Worm (Caenorhabditis elegans) whole organism, late embryonic: Measurements from ENCODE around the gene timm-17B.1.
A peak's percentile ranks its signal among the peaks of the same experiment; 100 is the strongest.

Experiments used
- C08G9.2 ChIP-seq: sonication (generic microtip); optimal IDR thresholded peaks from 2 replicates; lab custom pipeline; 2016; ENCODE audit warnings: mild to moderate bottlenecking, missing genetic modification characterization, moderate library complexity, missing compliant biosample characterization
- F13H6.1 ChIP-seq: sonication (generic microtip); optimal IDR thresholded peaks from 2 replicates; lab custom pipeline; 2016; ENCODE audit warnings: missing genetic modification characterization, missing compliant biosample characterization
- Y22D7AL.16 ChIP-seq: sonication (generic microtip); optimal IDR thresholded peaks from 2 replicates; lab custom pipeline; 2016; ENCODE audit warnings: missing genetic modification characterization, missing compliant biosample characterization
- ceh-14 ChIP-seq: sonication (generic microtip); optimal IDR thresholded peaks from 2 replicates; lab custom pipeline; 2016; ENCODE audit warnings: missing genotype, missing genetic modification characterization, missing compliant biosample characterization
- ceh-18 ChIP-seq: sonication (generic microtip); optimal IDR thresholded peaks from 2 replicates; lab custom pipeline; 2016; ENCODE audit warnings: missing genetic modification characterization, missing compliant biosample characterization
- ceh-19 ChIP-seq: fragments of 200-800 bp; sonication (Bioruptor generic); optimal IDR thresholded peaks from 2 replicates; lab custom pipeline; 2018; ENCODE audit warnings: mild to moderate bottlenecking, missing genetic modification characterization, missing compliant biosample characterization
- ceh-2 ChIP-seq: sonication (generic microtip); optimal IDR thresholded peaks from 2 replicates; lab custom pipeline; 2016; ENCODE audit warnings: missing genotype, missing genetic modification characterization, missing compliant biosample characterization
- ceh-22 ChIP-seq: sonication (generic microtip); optimal IDR thresholded peaks from 2 replicates; lab custom pipeline; 2017; ENCODE audit warnings: missing biosample characterization, missing genetic modification characterization
- ceh-24 ChIP-seq: sonication (generic microtip); optimal IDR thresholded peaks from 2 replicates; lab custom pipeline; 2016; ENCODE audit warnings: mild to moderate bottlenecking, missing genetic modification characterization, missing compliant biosample characterization
- ceh-31 ChIP-seq: sonication (generic microtip); optimal IDR thresholded peaks from 2 replicates; lab custom pipeline; 2016; ENCODE audit warnings: missing genetic modification characterization, missing compliant biosample characterization
- ceh-34 ChIP-seq: sonication (generic microtip); optimal IDR thresholded peaks from 2 replicates; lab custom pipeline; 2016; ENCODE audit warnings: mild to moderate bottlenecking, missing genetic modification characterization, missing compliant biosample characterization
- che-1 ChIP-seq: sonication (generic microtip); optimal IDR thresholded peaks from 2 replicates; lab custom pipeline; 2016; ENCODE audit warnings: mild to moderate bottlenecking, missing genetic modification characterization, missing compliant biosample characterization
- dmd-4 ChIP-seq: sonication (generic microtip); optimal IDR thresholded peaks from 2 replicates; lab custom pipeline; 2016; ENCODE audit warnings: borderline replicate concordance, missing genetic modification characterization, missing compliant biosample characterization
- dve-1 ChIP-seq: sonication (generic microtip); optimal IDR thresholded peaks from 2 replicates; lab custom pipeline; 2017; ENCODE audit warnings: antibody characterized with exemption, mild to moderate bottlenecking, missing genetic modification characterization, missing compliant biosample characterization
- elt-2 ChIP-seq: sonication (generic microtip); optimal IDR thresholded peaks from 2 replicates; lab custom pipeline; 2016; ENCODE audit warnings: missing genetic modification reagents, missing genetic modification characterization, missing compliant biosample characterization
- elt-4 ChIP-seq: sonication (generic microtip); optimal IDR thresholded peaks from 2 replicates; lab custom pipeline; 2016; ENCODE audit warnings: missing genetic modification characterization, missing compliant biosample characterization
- ets-4 ChIP-seq: sonication (generic microtip); optimal IDR thresholded peaks from 2 replicates; lab custom pipeline; 2016; ENCODE audit warnings: missing genetic modification characterization, missing compliant biosample characterization
- fax-1 ChIP-seq: sonication (generic microtip); optimal IDR thresholded peaks from 2 replicates; lab custom pipeline; 2016; ENCODE audit warnings: missing genotype, missing genetic modification characterization, missing compliant biosample characterization
- hlh-13 ChIP-seq: fragments of 200-800 bp; sonication (Bioruptor generic); optimal IDR thresholded peaks from 2 replicates; lab custom pipeline; 2018; ENCODE audit warnings: mild to moderate bottlenecking, missing genetic modification characterization, missing compliant biosample characterization
- hlh-15 ChIP-seq: sonication (generic microtip); optimal IDR thresholded peaks from 2 replicates; lab custom pipeline; 2016; ENCODE audit warnings: missing genetic modification characterization, missing compliant biosample characterization
- hlh-30 ChIP-seq: sonication (generic microtip); optimal IDR thresholded peaks from 2 replicates; lab custom pipeline; 2017; ENCODE audit warnings: antibody characterized with exemption, missing genetic modification characterization, missing compliant biosample characterization; ENCODE audit not compliant: insufficient read depth
- hlh-6 ChIP-seq: sonication (generic microtip); optimal IDR thresholded peaks from 2 replicates; lab custom pipeline; 2016; ENCODE audit warnings: missing genotype, missing genetic modification characterization, missing compliant biosample characterization
- lim-6 ChIP-seq: sonication (generic microtip); optimal IDR thresholded peaks from 2 replicates; lab custom pipeline; 2016; ENCODE audit warnings: missing genetic modification characterization, missing compliant biosample characterization
- madf-2 ChIP-seq: sonication (generic microtip); optimal IDR thresholded peaks from 2 replicates; lab custom pipeline; 2017; ENCODE audit warnings: missing genetic modification characterization, missing compliant biosample characterization
- mec-3 ChIP-seq: sonication (generic microtip); optimal IDR thresholded peaks from 2 replicates; lab custom pipeline; 2016; ENCODE audit warnings: borderline replicate concordance, missing genetic modification characterization, missing compliant biosample characterization
- nfya-1 ChIP-seq: sonication (generic microtip); optimal IDR thresholded peaks from 2 replicates; lab custom pipeline; 2017; ENCODE audit warnings: missing genetic modification characterization, mild to moderate bottlenecking, missing compliant biosample characterization, antibody characterized with exemption, moderate library complexity
- nhr-232 ChIP-seq: sonication (generic microtip); optimal IDR thresholded peaks from 2 replicates; lab custom pipeline; 2016; ENCODE audit warnings: missing genetic modification characterization, missing compliant biosample characterization
- pag-3 ChIP-seq: sonication (generic microtip); optimal IDR thresholded peaks from 2 replicates; lab custom pipeline; 2016; ENCODE audit warnings: missing compliant biosample characterization, missing genetic modification characterization, borderline replicate concordance
- pax-1 ChIP-seq: fragments of 150-350 bp; optimal IDR thresholded peaks from 2 replicates; lab custom pipeline; 2014; ENCODE audit warnings: missing biosample characterization, missing genetic modification characterization
- pha-2 ChIP-seq: sonication (generic microtip); optimal IDR thresholded peaks from 2 replicates; lab custom pipeline; 2017; ENCODE audit warnings: mild to moderate bottlenecking, missing genetic modification characterization, missing compliant biosample characterization
- ref-2 ChIP-seq: sonication (generic microtip); optimal IDR thresholded peaks from 2 replicates; lab custom pipeline; 2016; ENCODE audit warnings: missing genetic modification characterization, missing compliant biosample characterization
- rnt-1 ChIP-seq: sonication (generic microtip); optimal IDR thresholded peaks from 2 replicates; lab custom pipeline; 2016; ENCODE audit warnings: missing genetic modification characterization, missing compliant biosample characterization
- sdc-2 ChIP-seq: sonication (generic microtip); optimal IDR thresholded peaks from 2 replicates; lab custom pipeline; 2016; ENCODE audit warnings: missing genotype, missing genetic modification characterization, missing compliant biosample characterization
- sox-2 ChIP-seq: fragments of 200-800 bp; sonication (Bioruptor generic); IDR thresholded peaks from 2 replicates; pipeline ENCODE4 v1.3.6; 2022; ENCODE audit warnings: missing genetic modification reagents, missing genetic modification characterization, missing compliant biosample characterization
- syd-9 ChIP-seq: sonication (generic microtip); optimal IDR thresholded peaks from 2 replicates; lab custom pipeline; 2016; ENCODE audit warnings: mild to moderate bottlenecking, missing genetic modification characterization, moderate library complexity, missing compliant biosample characterization
- tbx-2 ChIP-seq: sonication (generic microtip); optimal IDR thresholded peaks from 2 replicates; lab custom pipeline; 2016; ENCODE audit warnings: missing genetic modification characterization, missing compliant biosample characterization
- tbx-7 ChIP-seq: sonication (generic microtip); optimal IDR thresholded peaks from 2 replicates; lab custom pipeline; 2016; ENCODE audit warnings: missing genotype, missing genetic modification characterization, missing compliant biosample characterization
- unc-86 ChIP-seq: sonication (generic microtip); optimal IDR thresholded peaks from 2 replicates; lab custom pipeline; 2016; ENCODE audit warnings: missing genetic modification characterization, missing compliant biosample characterization
- zip-5 ChIP-seq: sonication (generic microtip); optimal IDR thresholded peaks from 2 replicates; lab custom pipeline; 2016; ENCODE audit warnings: missing genetic modification characterization, missing compliant biosample characterization

The timm-17B.1 gene

DNA sequence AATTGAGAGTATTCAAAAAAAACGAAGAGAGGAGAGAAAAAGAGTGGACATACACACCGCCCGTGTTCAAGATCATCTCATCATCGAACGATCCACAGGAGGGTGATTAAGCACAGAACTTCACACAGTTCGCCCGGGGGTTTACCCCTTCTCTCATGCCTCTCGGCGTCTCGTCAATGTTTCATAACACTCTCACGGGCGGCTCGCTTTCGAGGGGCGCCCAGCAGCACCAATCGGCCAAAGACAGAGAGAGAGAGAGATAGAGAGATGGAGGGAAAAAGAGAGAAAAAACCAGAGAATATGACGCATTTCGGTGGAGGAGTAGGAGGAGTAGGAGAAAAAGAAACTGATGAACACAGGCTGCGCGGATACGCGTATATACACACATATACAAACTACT, 40.1 kb downstream of the timm-17B.1 start (continued):
- TF ChIP-seq ceh-24 (tag; lab: Kevin White, UChicago), result no peak
- TF ChIP-seq sox-2 (GFP tag; lab: Robert Waterston, UW), result no peak
- no peak for TF ChIP-seq unc-86
- TF ChIP-seq nfya-1 (tag; lab: Kevin White, UChicago), result peak; percentile 75
- no peak for TF ChIP-seq elt-4 (tag; lab: Kevin White, UChicago)
- TF ChIP-seq pax-1 (tag; lab: Kevin White, UChicago), result no peak
- no peak for TF ChIP-seq hlh-6 (tag; lab: Kevin White, UChicago)
- no peak for TF ChIP-seq ceh-2
- peak; percentile 16 for TF ChIP-seq rnt-1 (tag; lab: Kevin White, UChicago)
- TF ChIP-seq ceh-14 (tag; lab: Kevin White, UChicago), result peak; percentile 51
- TF ChIP-seq dve-1 (tag; lab: Kevin White, UChicago), result no peak
- TF ChIP-seq hlh-15, result no peak
- TF ChIP-seq ets-4 (tag; lab: Kevin White, UChicago), result no peak
- TF ChIP-seq F13H6.1 (tag; lab: Kevin White, UChicago), result no peak
- TF ChIP-seq nhr-232 (tag; lab: Kevin White, UChicago), result no peak
- TF ChIP-seq sdc-2 (tag; lab: Kevin White, UChicago), result peak; percentile 9
- no peak for TF ChIP-seq hlh-30 (tag; lab: Kevin White, UChicago)
- TF ChIP-seq syd-9, result no peak
- no peak for TF ChIP-seq mec-3 (tag; lab: Kevin White, UChicago)

DNA sequence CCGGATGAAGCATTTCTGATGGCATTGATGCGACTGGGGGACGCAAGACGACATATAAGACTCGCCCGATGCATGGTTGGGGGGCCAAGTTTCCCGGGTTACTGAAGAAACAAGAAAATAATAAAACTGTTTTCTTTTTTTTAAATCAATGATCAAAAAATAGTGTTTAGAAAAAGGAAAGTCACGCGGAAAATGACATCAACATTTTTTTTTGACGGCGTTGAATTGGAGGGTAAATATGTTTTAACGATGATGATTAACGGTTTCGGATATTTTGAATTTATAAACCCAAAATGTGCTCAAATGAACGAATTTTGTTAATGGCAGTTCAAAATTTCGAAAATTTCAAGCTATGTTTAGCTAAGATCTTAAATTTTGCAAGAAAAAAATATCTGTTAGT, 41.4 kb downstream of the timm-17B.1 start, which contains the start of gene ogdh-1:
Gene ogdh-1 (minus strand): TSS at position 101 of the 400 bp plus-strand sequence.
- TF ChIP-seq Y22D7AL.16 (tag; lab: Kevin White, UChicago), result no peak
- no peak for TF ChIP-seq ceh-18 (tag; lab: Kevin White, UChicago)
- TF ChIP-seq ceh-2, result no peak
- no peak for TF ChIP-seq che-1 (tag; lab: Kevin White, UChicago)
- no peak for TF ChIP-seq nfya-1 (tag; lab: Kevin White, UChicago)
- TF ChIP-seq ceh-22, result no peak
- TF ChIP-seq elt-2 (tag; lab: Kevin White, UChicago), result no peak
- TF ChIP-seq hlh-13 (GFP tag; lab: Kevin White, UChicago), result no peak
- TF ChIP-seq zip-5 (tag; lab: Kevin White, UChicago), result no peak
- no peak for TF ChIP-seq tbx-2 (tag; lab: Kevin White, UChicago)
- TF ChIP-seq pha-2 (tag; lab: Kevin White, UChicago), result no peak
- no peak for TF ChIP-seq madf-2
- TF ChIP-seq pag-3 (tag; lab: Kevin White, UChicago), result no peak
- no peak for TF ChIP-seq tbx-7 (tag; lab: Kevin White, UChicago)

DNA sequence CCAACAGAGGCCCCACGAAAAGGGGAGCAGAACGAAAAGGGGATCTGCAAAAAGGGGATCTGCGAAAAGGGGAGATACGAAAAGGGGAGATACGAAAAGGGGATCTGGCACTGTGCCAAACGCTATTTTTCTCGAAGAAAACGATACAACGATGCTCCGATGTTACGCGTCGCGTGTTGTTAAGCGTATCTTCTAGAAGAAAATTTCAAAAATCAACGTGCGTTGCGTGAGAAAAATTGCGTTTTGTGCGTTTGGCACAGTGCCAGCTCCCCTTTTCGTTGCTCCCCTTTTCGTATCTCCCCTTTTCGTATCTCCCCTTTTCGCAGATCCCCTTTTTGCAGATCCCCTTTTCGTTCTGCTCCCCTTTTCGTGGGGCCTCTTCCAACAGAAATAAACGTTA, 43.2 kb downstream of the timm-17B.1 start:
- TF ChIP-seq ceh-19 (GFP tag; lab: Kevin White, UChicago) (peak; percentile 11), fax-1 (tag; lab: Kevin White, UChicago) (peak; percentile 55), rnt-1 (tag; lab: Kevin White, UChicago) (peak; percentile 25), ets-4 (tag; lab: Kevin White, UChicago) (peak; percentile 60), ref-2 (tag; lab: Kevin White, UChicago) (peak; percentile 59), elt-2 (tag; lab: Kevin White, UChicago) (peak; percentile 26), dmd-4 (tag; lab: Kevin White, UChicago) (peak; percentile 59), tbx-2 (tag; lab: Kevin White, UChicago) (peak; percentile 51), zip-5 (tag; lab: Kevin White, UChicago) (peak; percentile 45), ceh-14 (tag; lab: Kevin White, UChicago) (peak; percentile 77), ceh-31 (tag; lab: Kevin White, UChicago) (peak; percentile 86), C08G9.2 (tag; lab: Kevin White, UChicago) (peak; percentile 73), ceh-34 (tag; lab: Kevin White, UChicago) (peak; percentile 16), F13H6.1 (tag; lab: Kevin White, UChicago) (peak; percentile 51), tbx-7 (tag; lab: Kevin White, UChicago) (peak; percentile 12), ceh-2 (peak; percentile 51), lim-6 (tag; lab: Kevin White, UChicago) (peak; percentile 49)
